Fruit fly (Drosophila melanogaster): ENCODE data around the gene CG2260.
A peak's percentile ranks its signal among the peaks of the same experiment; 100 is the strongest.

CG2260 gene

DNA sequence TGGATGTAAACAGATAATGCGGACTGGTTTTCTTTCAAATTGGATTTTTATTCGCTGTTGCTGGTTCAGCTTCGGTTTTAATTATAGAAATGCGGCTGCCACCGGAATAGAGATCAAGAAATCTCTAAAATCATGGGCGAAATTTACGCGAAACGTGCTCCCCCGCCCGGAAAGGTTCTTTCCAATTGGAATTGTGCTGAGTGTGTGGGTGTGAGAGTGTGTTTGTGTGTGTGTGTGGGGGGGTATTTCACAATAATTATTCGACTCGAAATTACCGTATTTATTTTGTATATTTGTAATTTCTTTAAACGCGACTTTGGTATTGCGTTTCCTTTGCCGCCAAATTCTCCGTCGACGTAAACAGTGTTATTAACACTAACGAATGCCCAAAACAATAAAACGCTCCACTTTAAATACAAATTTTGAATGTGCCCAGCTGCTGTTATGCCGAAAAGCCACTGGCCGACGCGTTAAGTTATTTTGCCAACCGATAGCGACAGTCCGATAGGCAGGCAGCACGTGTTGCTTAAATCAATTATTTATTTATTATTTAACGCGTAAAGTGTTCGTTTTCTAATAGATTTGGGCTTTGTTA, 5.1 kb downstream of the CG2260 start, which contains the start of gene Gclc (continued):
- TF ChIP-seq CG11504 (tag; optimal IDR thresholded peaks at IDR 0.05) (no peak), Usf (GFP tag; optimal IDR thresholded peaks at IDR 0.05) (no peak), CG4854 (GFP tag; optimal IDR thresholded peaks at IDR 0.05) (no peak), pita (GFP tag; optimal IDR thresholded peaks at IDR 0.05) (no peak), croc (GFP tag; conservative IDR thresholded peaks at IDR 0.05) (no peak), CG8924 (tag; optimal IDR thresholded peaks at IDR 0.05) (no peak), chinmo (GFP tag; IDR thresholded peaks at IDR 0.05; ENCODE audit: partially characterized antibody) (0 out of 4 replicates have a peak, but pooled peaks have one; percentile 22), ken (GFP tag; IDR thresholded peaks at IDR 0.05) (0 out of 3 replicates have a peak, but pooled peaks have one; percentile 18), schlank (tag; optimal IDR thresholded peaks at IDR 0.05) (no peak), nerfin-2 (GFP tag; IDR thresholded peaks at IDR 0.05; ENCODE audit: partially characterized antibody) (no peak), Poxn (GFP tag; IDR thresholded peaks at IDR 0.05) (no peak), jumu (GFP tag; optimal IDR thresholded peaks at IDR 0.05) (no peak), CG10274 (GFP tag; optimal IDR thresholded peaks at IDR 0.05) (no peak), insv (GFP tag; optimal IDR thresholded peaks at IDR 0.05) (peak; percentile 31 to 90), E2f2 (GFP tag; IDR thresholded peaks at IDR 0.05) (peak; percentile 50), ato (GFP tag; IDR thresholded peaks at IDR 0.05; ENCODE audit: partially characterized antibody) (no peak), onecut (GFP tag; IDR thresholded peaks at IDR 0.05) (no peak), rib (GFP tag; IDR thresholded peaks at IDR 0.05) (no peak), Hmr (GFP tag; optimal IDR thresholded peaks at IDR 0.05) (peak; percentile 50), Vsx1 (GFP tag; optimal IDR thresholded peaks at IDR 0.05) (no peak), CkIIα-i1 (GFP tag; IDR thresholded peaks at IDR 0.05) (no peak), fru (optimal IDR thresholded peaks at IDR 0.05) (no peak), pb (GFP tag; optimal IDR thresholded peaks at IDR 0.05) (no peak), Pdp1 (GFP tag; optimal IDR thresholded peaks at IDR 0.05) (no peak), CG7556 (GFP tag; optimal IDR thresholded peaks at IDR 0.05) (no peak), NC2α (GFP tag; optimal IDR thresholded peaks at IDR 0.05) (no peak), Hsf (GFP tag; optimal IDR thresholded peaks at IDR 0.05) (no peak), CG2120 (GFP tag; optimal IDR thresholded peaks at IDR 0.05) (peak; percentile 27), zfh1 (GFP tag; IDR thresholded peaks at IDR 0.05) (no peak), CG15269 (tag; optimal IDR thresholded peaks at IDR 0.05) (no peak), CG17359 (tag; optimal IDR thresholded peaks at IDR 0.05) (no peak), tap (tag; optimal IDR thresholded peaks at IDR 0.05) (no peak), NC2β (GFP tag; optimal IDR thresholded peaks at IDR 0.05) (no peak), sna (GFP tag; IDR thresholded peaks at IDR 0.05; ENCODE audit: partially characterized antibody) (no peak), gsb (GFP tag; IDR thresholded peaks at IDR 0.05) (no peak), CG2889 (GFP tag; IDR thresholded peaks at IDR 0.05) (no peak), CG14014 (GFP tag; IDR thresholded peaks at IDR 0.05) (no peak), sc (optimal IDR thresholded peaks at IDR 0.05) (no peak), sc (GFP tag; optimal IDR thresholded peaks at IDR 0.05) (no peak), CG11398 (GFP tag; optimal IDR thresholded peaks at IDR 0.05) (no peak), inv (GFP tag; IDR thresholded peaks at IDR 0.05; ENCODE audit: partially characterized antibody) (peak; percentile 20; the same call in 1 of the 2 replicates), slou (GFP tag; optimal IDR thresholded peaks at IDR 0.05) (no peak), CG9797 (GFP tag; optimal IDR thresholded peaks at IDR 0.05) (peak; percentile 64), Nf-YC (tag; optimal IDR thresholded peaks at IDR 0.05) (peak; percentile 14), CG7357 (GFP tag; IDR thresholded peaks at IDR 0.05) (no peak), ci (GFP tag; IDR thresholded peaks at IDR 0.05) (0 out of 3 replicates have a peak, but pooled peaks have one; percentile 37), CG3281 (GFP tag; optimal IDR thresholded peaks at IDR 0.05) (peak; percentile 11), Hey (tag; optimal IDR thresholded peaks at IDR 0.05) (no peak), Fer3 (tag; optimal IDR thresholded peaks at IDR 0.05) (no peak), CG17186 (GFP tag; optimal IDR thresholded peaks at IDR 0.05) (no peak), kah (GFP tag; optimal IDR thresholded peaks at IDR 0.05) (no peak)

All from whole organism, embryonic.